Worm (Caenorhabditis elegans): Measurements from ENCODE around the gene avr-15.

DNA sequence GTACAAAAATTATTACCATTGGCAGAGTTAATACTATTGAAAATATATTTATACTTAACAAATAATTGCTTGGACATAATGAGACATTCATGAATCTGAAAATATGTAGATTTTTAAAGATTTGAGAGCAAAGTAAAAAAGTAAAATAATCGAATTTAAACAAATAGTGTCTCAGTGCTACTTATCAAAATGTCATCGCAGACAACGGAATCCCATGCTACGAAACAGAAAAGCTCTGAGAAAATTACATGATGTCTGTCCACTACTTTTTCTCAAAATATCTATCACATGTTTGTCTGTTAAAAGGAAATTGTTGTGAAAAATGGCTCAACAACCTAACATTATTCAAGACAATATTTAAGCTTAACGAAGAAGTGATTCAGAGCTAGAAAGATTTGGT is 27.2 kb downstream of the avr-15 start, which contains the start of gene T10G3.4:
- TF ChIP-seq nhr-11 (tag; optimal IDR thresholded peaks at IDR 0.05) (no peak), ceh-22 (tag; optimal IDR thresholded peaks at IDR 0.05) (no peak), ceh-18 (tag; optimal IDR thresholded peaks at IDR 0.05) (no peak), tbx-2 (tag; optimal IDR thresholded peaks at IDR 0.05) (no peak), ama-1 (optimal IDR thresholded peaks at IDR 0.05) (no peak), ceh-2 (tag; optimal IDR thresholded peaks at IDR 0.05) (no peak), elt-4 (tag; optimal IDR thresholded peaks at IDR 0.05) (no peak), F13H6.1 (tag; optimal IDR thresholded peaks at IDR 0.05) (no peak)
